Fruit fly (Drosophila melanogaster): ENCODE measurements around the gene Or82a.

Gene Or82a

dm6 chr3R:4232139-4233017, 24.4 kb upstream of the Or82a start, which contains the start of gene CG14641 (continued):
- TF ChIP-seq Ets21C (GFP tag; optimal IDR thresholded peaks at IDR 0.05) = no peak
- peak; percentile 19 for TF ChIP-seq pdm3 (GFP tag; optimal IDR thresholded peaks at IDR 0.05)
- no peak for TF ChIP-seq CG7368 (GFP tag; optimal IDR thresholded peaks at IDR 0.05)
- peak; percentile 36 for TF ChIP-seq Sox15 (GFP tag; optimal IDR thresholded peaks at IDR 0.05)
- peak; percentile 28 for TF ChIP-seq CG31627 (GFP tag; optimal IDR thresholded peaks at IDR 0.05)
- TF ChIP-seq CG9139 (GFP tag; optimal IDR thresholded peaks at IDR 0.05) = no peak
- no peak for TF ChIP-seq fkh (GFP tag; optimal IDR thresholded peaks at IDR 0.05)
- peak; percentile 2 for TF ChIP-seq Hr4 (GFP tag; optimal IDR thresholded peaks at IDR 0.05)
- no peak for TF ChIP-seq CG10669 (GFP tag; optimal IDR thresholded peaks at IDR 0.05)
- TF ChIP-seq Smox (GFP tag; optimal IDR thresholded peaks at IDR 0.05) = no peak
- TF ChIP-seq CG8632 (GFP tag; optimal IDR thresholded peaks at IDR 0.05) = no peak
- no peak for TF ChIP-seq spab (GFP tag; optimal IDR thresholded peaks at IDR 0.05)
- TF ChIP-seq dac (GFP tag; optimal IDR thresholded peaks at IDR 0.05) = no peak
- TF ChIP-seq OdsH (GFP tag; optimal IDR thresholded peaks at IDR 0.05) = no peak
- TF ChIP-seq Lpt (GFP tag; optimal IDR thresholded peaks at IDR 0.05) = no peak
- TF ChIP-seq CG6163 (GFP tag; IDR thresholded peaks at IDR 0.05) = no peak
- peak; percentile 65 for TF ChIP-seq Eip78C (GFP tag)
- TF ChIP-seq svp (GFP tag) = peak; percentile 48
- TF ChIP-seq CG4318 (GFP tag; optimal IDR thresholded peaks at IDR 0.05) = no peak
- TF ChIP-seq esn (GFP tag; optimal IDR thresholded peaks at IDR 0.05) = no peak
- no peak for TF ChIP-seq Eip75B (GFP tag; optimal IDR thresholded peaks at IDR 0.05)
- no peak for TF ChIP-seq Blimp-1 (GFP tag; optimal IDR thresholded peaks at IDR 0.05)
- TF ChIP-seq CG16779 (tag; optimal IDR thresholded peaks at IDR 0.05) = no peak
- no peak for TF ChIP-seq cyc (GFP tag; optimal IDR thresholded peaks at IDR 0.05)

dm6 chr3R:4233018-4233385, 23.8 kb upstream of the Or82a start, which contains the start of gene abs:
Gene abs, plus strand, starts transcription at chr3R:4233047.
- no peak for TF ChIP-seq CG34406 (GFP tag; optimal IDR thresholded peaks at IDR 0.05)
- TF ChIP-seq vri (GFP tag; optimal IDR thresholded peaks at IDR 0.05) = no peak

dm6 chr3R:4234991-4235553, 21.7 kb upstream of the Or82a start, which contains the start of gene Gel:
Gene Gel, plus strand, starts transcription at chr3R:4235217.
- peak; percentile 44 for TF ChIP-seq Eip78C (GFP tag)
- TF ChIP-seq CG11762 (GFP tag; optimal IDR thresholded peaks at IDR 0.05; ENCODE audit: insufficient read depth) = no peak
- peak; percentile 90 for TF ChIP-seq svp (GFP tag)

dm6 chr3R:4236534-4236933, 20.2 kb upstream of the Or82a start:
- TF ChIP-seq Eip93F (GFP tag; optimal IDR thresholded peaks at IDR 0.05) (no peak), spab (GFP tag; optimal IDR thresholded peaks at IDR 0.05) (no peak), Hr38 (GFP tag; optimal IDR thresholded peaks at IDR 0.05) (no peak), CG6808 (GFP tag; optimal IDR thresholded peaks at IDR 0.05) (peak; percentile 0), Eip75B (GFP tag; optimal IDR thresholded peaks at IDR 0.05) (peak; percentile 12), CG8319 (GFP tag; optimal IDR thresholded peaks at IDR 0.05) (no peak), svp (GFP tag) (peak; percentile 86), Ets21C (GFP tag; optimal IDR thresholded peaks at IDR 0.05) (no peak), CG3919 (GFP tag; optimal IDR thresholded peaks at IDR 0.05) (peak; percentile 14), eg (GFP tag; IDR thresholded peaks at IDR 0.05) (no peak), Blimp-1 (GFP tag; optimal IDR thresholded peaks at IDR 0.05) (no peak), CG6276 (GFP tag; optimal IDR thresholded peaks at IDR 0.05) (peak; percentile 17), Sox14 (GFP tag; optimal IDR thresholded peaks at IDR 0.05) (peak; percentile 64), fkh (GFP tag; optimal IDR thresholded peaks at IDR 0.05) (no peak), dac (GFP tag; optimal IDR thresholded peaks at IDR 0.05) (no peak), CG10631 (GFP tag; optimal IDR thresholded peaks at IDR 0.05) (no peak), CG31627 (GFP tag; optimal IDR thresholded peaks at IDR 0.05) (no peak), Hr4 (GFP tag; optimal IDR thresholded peaks at IDR 0.05) (no peak), CG10669 (GFP tag; optimal IDR thresholded peaks at IDR 0.05) (no peak), CG1621 (tag; optimal IDR thresholded peaks at IDR 0.05) (peak; percentile 41), CG6854 (GFP tag; optimal IDR thresholded peaks at IDR 0.05) (no peak), lz (GFP tag; optimal IDR thresholded peaks at IDR 0.05) (no peak), esn (GFP tag; optimal IDR thresholded peaks at IDR 0.05) (peak; percentile 25), OdsH (GFP tag; optimal IDR thresholded peaks at IDR 0.05) (no peak), Lpt (GFP tag; optimal IDR thresholded peaks at IDR 0.05) (peak; percentile 45), Sox102F (GFP tag; optimal IDR thresholded peaks at IDR 0.05) (no peak), topi (GFP tag; optimal IDR thresholded peaks at IDR 0.05) (peak; percentile 16), CG7368 (GFP tag; optimal IDR thresholded peaks at IDR 0.05) (no peak), CG6163 (GFP tag; IDR thresholded peaks at IDR 0.05) (peak; percentile 52; the same call in 2 of the 3 replicates), CG4318 (GFP tag; optimal IDR thresholded peaks at IDR 0.05) (no peak), CG34406 (GFP tag; optimal IDR thresholded peaks at IDR 0.05) (no peak), CG3032 (tag; optimal IDR thresholded peaks at IDR 0.05) (no peak)

Data from whole organism, prepupa.